Fruit fly (Drosophila melanogaster): Measurements from ENCODE around the gene CG7084.

Gene CG7084

dm6 chr3R:22269835-22270234 lies 28.8 kb upstream of the CG7084 start (continued):
- TF ChIP-seq CG34224 (GFP tag; IDR thresholded peaks at IDR 0.05; ENCODE audit: partially characterized antibody) (no peak), CG10959 (GFP tag; IDR thresholded peaks at IDR 0.05) (no peak), so (GFP tag; IDR thresholded peaks at IDR 0.05) (no peak), dm (GFP tag; optimal IDR thresholded peaks at IDR 0.05) (no peak), CG8089 (GFP tag; optimal IDR thresholded peaks at IDR 0.05) (no peak), bowl (GFP tag; IDR thresholded peaks at IDR 0.05) (no peak), Asciz (GFP tag; optimal IDR thresholded peaks at IDR 0.05) (no peak), CG7556 (GFP tag; optimal IDR thresholded peaks at IDR 0.05) (peak; percentile 57), NC2β (GFP tag; optimal IDR thresholded peaks at IDR 0.05) (no peak), ap (GFP tag; IDR thresholded peaks at IDR 0.05) (no peak), H15 (GFP tag; IDR thresholded peaks at IDR 0.05) (no peak), ttk (GFP tag; IDR thresholded peaks at IDR 0.05) (0 out of 2 replicates have a peak, but pooled peaks have one; percentile 10), H2.0 (GFP tag; IDR thresholded peaks at IDR 0.05) (no peak), CG9609 (GFP tag; optimal IDR thresholded peaks at IDR 0.05) (no peak), gfzf (GFP tag; optimal IDR thresholded peaks at IDR 0.05) (no peak), CG4404 (GFP tag; IDR thresholded peaks at IDR 0.05) (no peak), Max (GFP tag; optimal IDR thresholded peaks at IDR 0.05) (no peak), Gsc (GFP tag; IDR thresholded peaks at IDR 0.05) (no peak), CG13894 (tag; optimal IDR thresholded peaks at IDR 0.05) (peak; percentile 16), Nf-YC (tag; optimal IDR thresholded peaks at IDR 0.05) (no peak), CG31224 (GFP tag; IDR thresholded peaks at IDR 0.05) (no peak), CG12659 (GFP tag; optimal IDR thresholded peaks at IDR 0.05) (peak; percentile 4), Dad (GFP tag; optimal IDR thresholded peaks at IDR 0.05) (no peak), CG10274 (GFP tag; optimal IDR thresholded peaks at IDR 0.05) (no peak), ato (GFP tag; IDR thresholded peaks at IDR 0.05; ENCODE audit: partially characterized antibody) (no peak), YL-1 (GFP tag; optimal IDR thresholded peaks at IDR 0.05) (no peak), CG9215 (GFP tag; IDR thresholded peaks at IDR 0.05) (no peak), Dbx (GFP tag; IDR thresholded peaks at IDR 0.05) (0 out of 3 replicates have a peak, but pooled peaks have one; percentile 19), B-H1 (GFP tag; IDR thresholded peaks at IDR 0.05) (no peak), CG2129 (GFP tag; IDR thresholded peaks at IDR 0.05; ENCODE audit: partially characterized antibody) (no peak), scrt (GFP tag; optimal IDR thresholded peaks at IDR 0.05) (peak; percentile 6), gsb-n (tag; optimal IDR thresholded peaks at IDR 0.05) (no peak), CG6813 (GFP tag; optimal IDR thresholded peaks at IDR 0.05) (no peak), eyg (GFP tag; optimal IDR thresholded peaks at IDR 0.05) (no peak), Adf1 (GFP tag; IDR thresholded peaks at IDR 0.05) (no peak), CG13775 (GFP tag; optimal IDR thresholded peaks at IDR 0.05) (no peak), CG8281 (tag; optimal IDR thresholded peaks at IDR 0.05) (no peak), CG6654 (GFP tag; optimal IDR thresholded peaks at IDR 0.05) (no peak), Aef1 (GFP tag; IDR thresholded peaks at IDR 0.05) (no peak), CG18619 (GFP tag; optimal IDR thresholded peaks at IDR 0.05) (no peak), bsh (GFP tag; optimal IDR thresholded peaks at IDR 0.05) (peak in 1 of 2 experiments; percentile 42), gt (GFP tag; IDR thresholded peaks at IDR 0.05) (no peak), CG4820 (GFP tag; optimal IDR thresholded peaks at IDR 0.05) (no peak), CG10321 (GFP tag; IDR thresholded peaks at IDR 0.05) (no peak), shn (GFP tag; optimal IDR thresholded peaks at IDR 0.05) (no peak), mam (GFP tag; optimal IDR thresholded peaks at IDR 0.05) (no peak), CG10147 (GFP tag; optimal IDR thresholded peaks at IDR 0.05) (peak; percentile 2), Hr3 (GFP tag; optimal IDR thresholded peaks at IDR 0.05) (no peak), unc-4 (GFP tag; IDR thresholded peaks at IDR 0.05; ENCODE audit: partially characterized antibody) (no peak), gcm2 (GFP tag; optimal IDR thresholded peaks at IDR 0.05) (no peak), bigmax (GFP tag; optimal IDR thresholded peaks at IDR 0.05) (no peak), Drgx (GFP tag; IDR thresholded peaks at IDR 0.05) (no peak)

Measured in whole organism, embryonic.